Fruit fly (Drosophila melanogaster): ENCODE data around the gene Eig71Eh.

The Eig71Eh gene

dm6 chr3L:15636359-15636758 is 22.9 kb downstream of the Eig71Eh start:
- TF ChIP-seq CG8478 (optimal IDR thresholded peaks at IDR 0.05) = no peak
- no peak for TF ChIP-seq CTCF (optimal IDR thresholded peaks at IDR 0.05)

- TF ChIP-seq CG8478 (optimal IDR thresholded peaks at IDR 0.05) (no peak), CTCF (optimal IDR thresholded peaks at IDR 0.05) (no peak)
These were observed 24.7 kb downstream of the Eig71Eh start for dm6 chr3L:15634368-15635075.

- TF ChIP-seq CTCF (optimal IDR thresholded peaks at IDR 0.05) (no peak), CG8478 (optimal IDR thresholded peaks at IDR 0.05) (no peak)
These were observed 26.6 kb downstream of the Eig71Eh start for dm6 chr3L:15632653-15633052.

dm6 chr3L:15631067-15631466 is 28.2 kb downstream of the Eig71Eh start:
- TF ChIP-seq CG8478 (optimal IDR thresholded peaks at IDR 0.05) (no peak), CTCF (optimal IDR thresholded peaks at IDR 0.05) (no peak)

dm6 chr3L:15627295-15627694 is 31.9 kb downstream of the Eig71Eh start:
- no peak for TF ChIP-seq CTCF (optimal IDR thresholded peaks at IDR 0.05)
- TF ChIP-seq CG8478 (optimal IDR thresholded peaks at IDR 0.05) = no peak

dm6 chr3L:15625676-15626414 is 33.4 kb downstream of the Eig71Eh start:
- no peak for TF ChIP-seq CG8478 (optimal IDR thresholded peaks at IDR 0.05)
- TF ChIP-seq CTCF (optimal IDR thresholded peaks at IDR 0.05) = no peak

- no peak for TF ChIP-seq CG8478 (optimal IDR thresholded peaks at IDR 0.05)
- TF ChIP-seq CTCF (optimal IDR thresholded peaks at IDR 0.05) = no peak
These were observed 34.2 kb downstream of the Eig71Eh start for dm6 chr3L:15624944-15625610.

dm6 chr3L:15624097-15624496 is 35.1 kb downstream of the Eig71Eh start:
- no peak for TF ChIP-seq CG8478 (optimal IDR thresholded peaks at IDR 0.05)
- no peak for TF ChIP-seq CTCF (optimal IDR thresholded peaks at IDR 0.05)

- peak in 1 of 2 experiments; percentile 11 for TF ChIP-seq CTCF (optimal IDR thresholded peaks at IDR 0.05)
- no peak for TF ChIP-seq CG8478 (optimal IDR thresholded peaks at IDR 0.05)
These were observed 39.5 kb downstream of the Eig71Eh start, which contains the start of gene Phs for dm6 chr3L:15619626-15620247. Gene Phs (plus strand): TSS chr3L:15619901.

dm6 chr3L:15616900-15617299 is 42.3 kb downstream of the Eig71Eh start:
- TF ChIP-seq CG8478 (optimal IDR thresholded peaks at IDR 0.05) (no peak), CTCF (optimal IDR thresholded peaks at IDR 0.05) (no peak)

dm6 chr3L:15616490-15616889 is 42.8 kb downstream of the Eig71Eh start:
- TF ChIP-seq CG8478 (optimal IDR thresholded peaks at IDR 0.05) = no peak
- TF ChIP-seq CTCF (optimal IDR thresholded peaks at IDR 0.05) = no peak

- no peak for TF ChIP-seq CTCF (optimal IDR thresholded peaks at IDR 0.05)
- TF ChIP-seq CG8478 (optimal IDR thresholded peaks at IDR 0.05) = no peak
These were observed 46.5 kb downstream of the Eig71Eh start, which contains the start of gene CG13449 for dm6 chr3L:15612728-15613127. Gene CG13449 (minus strand): TSS chr3L:15612828.

dm6 chr3L:15610109-15610508 is 49.1 kb downstream of the Eig71Eh start, which contains the start of gene CG7650:
Gene CG7650 (minus strand): TSS chr3L:15610386.
- TF ChIP-seq CG8478 (optimal IDR thresholded peaks at IDR 0.05) (no peak), CTCF (optimal IDR thresholded peaks at IDR 0.05) (no peak)
